Fruit fly (Drosophila melanogaster) whole organism, adult: Measurements from ENCODE around the gene CG9095.

Source experiments
- CG11617 ChIP-seq: fragments of 200-800 bp; sonication (Bioruptor generic); optimal IDR thresholded peaks from 2 replicates; lab custom pipeline; 2017; ENCODE audit warnings: mild to moderate bottlenecking, missing biosample characterization, missing genetic modification reagents, missing genetic modification characterization
- CG12768 ChIP-seq: fragments of 200-800 bp; sonication (Bioruptor generic); optimal IDR thresholded peaks from 2 replicates; lab custom pipeline; 2017; ENCODE audit warnings: missing biosample characterization, missing genetic modification characterization, mild to moderate bottlenecking, moderate library complexity, missing genetic modification reagents
- CG5204 ChIP-seq: fragments of 200-800 bp; sonication (Bioruptor generic); optimal IDR thresholded peaks from 2 replicates; lab custom pipeline; 2016; ENCODE audit warnings: missing biosample characterization, missing genetic modification characterization
- Clk ChIP-seq: fragments of 200-800 bp; sonication (Bioruptor generic); optimal IDR thresholded peaks from 2 replicates; lab custom pipeline; 2017; ENCODE audit warnings: missing biosample characterization, missing genetic modification characterization
- Crg-1 ChIP-seq: fragments of 200-800 bp; sonication (Bioruptor generic); optimal IDR thresholded peaks from 2 replicates; lab custom pipeline; 2016; ENCODE audit warnings: missing biosample characterization, missing genetic modification characterization
- Hr96 ChIP-seq: fragments of 200-800 bp; sonication (Bioruptor generic); optimal IDR thresholded peaks from 2 replicates; lab custom pipeline; 2016; ENCODE audit warnings: missing biosample characterization, missing genetic modification characterization
- Mnt ChIP-seq: fragments of 200-800 bp; sonication (Bioruptor generic); optimal IDR thresholded peaks from 2 replicates; lab custom pipeline; 2016; ENCODE audit warnings: missing biosample characterization, mild to moderate bottlenecking, missing genetic modification characterization
- kay ChIP-seq: fragments of 200-800 bp; sonication (Bioruptor generic); peaks from one replicate; lab custom pipeline; 2016; ENCODE audit warnings: missing biosample characterization, missing genetic modification characterization, borderline replicate concordance
- ovo ChIP-seq: fragments of 200-800 bp; sonication (Bioruptor generic); optimal IDR thresholded peaks from 2 replicates; lab custom pipeline; 2016; ENCODE audit warnings: missing biosample characterization, missing genetic modification characterization
- pad ChIP-seq: fragments of 200-800 bp; sonication (Bioruptor generic); optimal IDR thresholded peaks from 3 replicates; lab custom pipeline; 2017; ENCODE audit warnings: missing biosample characterization, missing genetic modification characterization, mild to moderate bottlenecking, moderate library complexity, missing genetic modification reagents
- tj ChIP-seq: fragments of 200-800 bp; sonication (Bioruptor generic); optimal IDR thresholded peaks from 3 replicates; lab custom pipeline; 2017; ENCODE audit warnings: missing biosample characterization, mild to moderate bottlenecking, missing genetic modification characterization, moderate library complexity
- toe ChIP-seq: fragments of 200-800 bp; sonication (Bioruptor generic); optimal IDR thresholded peaks from 2 replicates; lab custom pipeline; 2016; ENCODE audit warnings: missing biosample characterization, missing genetic modification characterization

DNA sequence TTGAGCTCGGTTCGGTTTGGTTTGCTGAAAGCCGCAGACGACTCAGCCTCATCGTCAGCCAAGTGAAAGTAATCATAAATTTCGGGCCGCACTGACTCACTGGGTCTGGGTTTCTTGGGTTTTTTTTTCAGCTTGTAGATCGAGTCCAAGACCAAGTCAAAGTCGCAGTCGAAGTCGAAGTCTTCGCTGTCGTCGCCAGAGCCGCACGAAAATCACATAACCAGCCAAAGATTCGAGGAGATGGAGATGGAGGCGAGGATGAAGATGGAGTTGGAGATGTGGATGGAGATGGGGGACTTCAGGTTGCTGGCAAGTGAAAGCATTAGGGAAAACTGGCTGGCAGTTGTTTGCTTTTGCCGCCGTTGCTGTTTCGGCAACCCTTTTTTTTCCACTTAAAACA, 16.0 kb downstream of the CG9095 start:
- TF ChIP-seq pad (GFP tag; lab: Kevin White, UChicago) (no peak), Hr96 (GFP tag; lab: Kevin White, UChicago) (no peak), Clk (no peak), tj (no peak), toe (GFP tag; lab: Kevin White, UChicago) (no peak), Mnt (GFP tag; lab: Kevin White, UChicago) (no peak), kay (GFP tag; lab: Kevin White, UChicago) (no peak), CG12768 (GFP tag; lab: Kevin White, UChicago) (no peak), CG11617 (no peak), Crg-1 (GFP tag; lab: Kevin White, UChicago) (no peak), CG5204 (no peak), ovo (GFP tag; lab: Kevin White, UChicago) (no peak)
